Worm (Caenorhabditis elegans): ENCODE measurements around the gene Y42H9AR.1.

Gene Y42H9AR.1

ce11 chrIV:8107502-8107901 lies 5.7 kb upstream of the Y42H9AR.1 start, which contains the start of gene rabs-5:
rabs-5 (minus strand) TSS chrIV:8107602.
- TF ChIP-seq B0035.1 (tag; optimal IDR thresholded peaks at IDR 0.05) = no peak
- peak; percentile 4 for TF ChIP-seq F49E8.2 (tag; optimal IDR thresholded peaks at IDR 0.05; ENCODE audit: insufficient read depth)

ce11 chrIV:8112187-8112586 lies 1.0 kb upstream of the Y42H9AR.1 start, which contains the start of gene Y42H9AR.4:
Y42H9AR.4 (minus strand) TSS chrIV:8112218.
- TF ChIP-seq snpc-1.1 (tag; optimal IDR thresholded peaks at IDR 0.05; ENCODE audit: insufficient read depth) = no peak
- 0 out of 2 replicates have a peak, but pooled peaks have one; percentile 17 for TF ChIP-seq rcor-1 (GFP tag; IDR thresholded peaks at IDR 0.05)
- no peak for TF ChIP-seq aptf-3 (GFP tag; IDR thresholded peaks at IDR 0.05)
- TF ChIP-seq F22D6.2 (tag; optimal IDR thresholded peaks at IDR 0.05) = no peak
- TF ChIP-seq lsy-27 (tag; optimal IDR thresholded peaks at IDR 0.05; ENCODE audit: borderline replicate concordance, insufficient read depth) = no peak
- TF ChIP-seq ets-4 (GFP tag; optimal IDR thresholded peaks at IDR 0.05) = no peak
- peak; percentile 12 for TF ChIP-seq nhr-80 (tag; optimal IDR thresholded peaks at IDR 0.05)
- TF ChIP-seq B0261.1 (tag; optimal IDR thresholded peaks at IDR 0.05) = no peak
- 0 out of 2 replicates have a peak, but pooled peaks have one; percentile 30 for TF ChIP-seq Y53G8AR.9 (GFP tag; conservative IDR thresholded peaks at IDR 0.05)
- no peak for TF ChIP-seq nfyb-1 (GFP tag; IDR thresholded peaks at IDR 0.05)
- no peak for TF ChIP-seq C17E4.6 (GFP tag; IDR thresholded peaks at IDR 0.05)
- no peak for TF ChIP-seq aptf-2 (GFP tag; conservative IDR thresholded peaks at IDR 0.05)
- TF ChIP-seq hmg-1.2 (GFP tag; IDR thresholded peaks at IDR 0.05) = peak; percentile 98
- peak; percentile 35; the same call in 1 of the 2 replicates for TF ChIP-seq madf-6 (GFP tag; IDR thresholded peaks at IDR 0.05)
- TF ChIP-seq attf-5 (GFP tag; optimal IDR thresholded peaks at IDR 0.05) = peak; percentile 30
- no peak for TF ChIP-seq ceh-91 (GFP tag; IDR thresholded peaks at IDR 0.05)
- TF ChIP-seq sptf-2 (GFP tag; optimal IDR thresholded peaks at IDR 0.05) = no peak
- TF ChIP-seq K11D2.4 (GFP tag; IDR thresholded peaks at IDR 0.05) = no peak
- 0 out of 2 replicates have a peak, but pooled peaks have one; percentile 43 for TF ChIP-seq ekl-4 (GFP tag; IDR thresholded peaks at IDR 0.05)
- no peak for TF ChIP-seq ztf-28 (GFP tag; IDR thresholded peaks at IDR 0.05)
- TF ChIP-seq nhr-90 (tag; optimal IDR thresholded peaks at IDR 0.05) = no peak
- peak in 1 of 2 experiments; percentile 12 for TF ChIP-seq let-607 (tag; optimal IDR thresholded peaks at IDR 0.05)
- no peak for TF ChIP-seq zfh-2 (GFP tag; conservative IDR thresholded peaks at IDR 0.05)

- no peak for TF ChIP-seq lin-35 (GFP tag; optimal IDR thresholded peaks at IDR 0.05)
- no peak for TF ChIP-seq hlh-26 (GFP tag; conservative IDR thresholded peaks at IDR 0.05)
- no peak for TF ChIP-seq mes-4 (tag; optimal IDR thresholded peaks at IDR 0.05)
Measured at ce11 chrIV:8112646-8113045, 547 bp upstream of the Y42H9AR.1 start.

ce11 chrIV:8114535-8114934 lies 1.3 kb downstream of the Y42H9AR.1 start:
- TF ChIP-seq egrh-3 (GFP tag; IDR thresholded peaks at IDR 0.05) (0 out of 2 replicates have a peak, but pooled peaks have one; percentile 13), ZK185.1 (tag; optimal IDR thresholded peaks at IDR 0.05; ENCODE audit: poor library complexity, severe bottlenecking) (no peak), T07F8.4 (tag; optimal IDR thresholded peaks at IDR 0.05) (no peak), nfya-1 (tag; optimal IDR thresholded peaks at IDR 0.05; ENCODE audit: borderline replicate concordance, insufficient read depth) (no peak)
